Worm (Caenorhabditis elegans): ENCODE measurements around the gene col-126.

DNA sequence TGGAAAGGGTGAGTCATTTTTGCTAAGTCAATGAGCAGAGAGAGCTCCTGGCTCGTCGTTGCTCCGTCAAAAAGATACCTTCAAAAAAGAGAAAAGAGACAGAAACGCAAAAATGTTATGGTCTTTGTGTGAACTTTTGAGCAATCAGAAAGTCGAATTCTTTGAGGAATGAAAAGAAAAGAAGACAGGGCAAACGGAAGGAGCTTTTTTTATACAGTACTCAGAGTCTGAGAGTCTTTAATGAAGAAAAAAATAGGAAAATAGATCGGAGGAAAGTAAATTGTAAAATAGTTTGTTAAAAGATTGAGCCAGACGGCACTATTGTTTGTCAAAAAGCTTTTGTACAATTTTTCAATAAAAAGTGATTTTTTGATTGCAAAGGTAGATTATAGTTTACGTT, 6.3 kb downstream of the col-126 start:
- TF ChIP-seq nhr-232 (tag; optimal IDR thresholded peaks at IDR 0.05) = no peak
- no peak for TF ChIP-seq ama-1 (optimal IDR thresholded peaks at IDR 0.05)
- no peak for TF ChIP-seq ceh-19 (GFP tag; optimal IDR thresholded peaks at IDR 0.05)
- no peak for TF ChIP-seq ceh-18 (tag; optimal IDR thresholded peaks at IDR 0.05)
- no peak for TF ChIP-seq elt-4 (tag; optimal IDR thresholded peaks at IDR 0.05)
- TF ChIP-seq madf-2 (tag; optimal IDR thresholded peaks at IDR 0.05) = no peak
- TF ChIP-seq unc-3 (GFP tag; conservative IDR thresholded peaks at IDR 0.05) = no peak
- TF ChIP-seq unc-3 (tag; optimal IDR thresholded peaks at IDR 0.05) = no peak
- TF ChIP-seq pros-1 (tag; optimal IDR thresholded peaks at IDR 0.05) = no peak
